Worm (Caenorhabditis elegans) whole organism, L3 larva: Measurements from ENCODE around the gene rpn-13.

Experiments used
- R02D3.7 ChIP-seq: fragments of 150-350 bp; optimal IDR thresholded peaks from 2 replicates; lab custom pipeline; 2014; ENCODE audit warnings: missing biosample characterization, missing genetic modification characterization
- ZK546.5 ChIP-seq: sonication (generic microtip); optimal IDR thresholded peaks from 2 replicates; lab custom pipeline; 2017; ENCODE audit warnings: missing biosample characterization, missing genetic modification characterization
- ama-1 ChIP-seq: fragments of 150-350 bp; optimal IDR thresholded peaks from 2 replicates; lab custom pipeline; 2018
- ceh-28 ChIP-seq: fragments of 150-350 bp; optimal IDR thresholded peaks from 2 replicates; lab custom pipeline; 2014; ENCODE audit warnings: missing biosample characterization, missing genetic modification reagents, missing genetic modification characterization
- ceh-82 ChIP-seq: fragments of 150-350 bp; optimal IDR thresholded peaks from 2 replicates; lab custom pipeline; 2014; ENCODE audit warnings: missing biosample characterization, missing genetic modification characterization
- ceh-9 ChIP-seq: sonication (generic microtip); optimal IDR thresholded peaks from 2 replicates; lab custom pipeline; 2018; ENCODE audit warnings: missing biosample characterization, missing genetic modification characterization
- daf-12 ChIP-seq: fragments of 150-350 bp; optimal IDR thresholded peaks from 2 replicates; lab custom pipeline; 2014; ENCODE audit warnings: missing biosample characterization, missing genetic modification reagents, missing genetic modification characterization
- egl-27 ChIP-seq: sonication (generic microtip); optimal IDR thresholded peaks from 4 replicates; lab custom pipeline; 2017; ENCODE audit warnings: missing biosample characterization, missing genetic modification reagents, missing genetic modification characterization
- egl-5 ChIP-seq: fragments of 150-350 bp; optimal IDR thresholded peaks from 2 replicates; lab custom pipeline; 2017; ENCODE audit warnings: missing biosample characterization, missing genetic modification reagents, missing genetic modification characterization, inconsistent platforms
- elt-1 ChIP-seq: fragments of 150-350 bp; optimal IDR thresholded peaks from 2 replicates; lab custom pipeline; 2014; ENCODE audit warnings: missing biosample characterization, missing genetic modification characterization
- elt-2 ChIP-seq: sonication (generic microtip); optimal IDR thresholded peaks from 2 replicates; lab custom pipeline; 2016; ENCODE audit warnings: missing genetic modification reagents, mild to moderate bottlenecking, missing genetic modification characterization, missing compliant biosample characterization
- elt-3 ChIP-seq, 3 experiments: fragments of 150-350 bp in 1 of 3; sonication (generic microtip) in 2 of 3; optimal IDR thresholded peaks; 2 replicates in 2 of 3; 4 replicates in 1 of 3; lab custom pipeline; 2014 to 2017; ENCODE audit warnings: missing biosample characterization in 3 of 3, missing genetic modification characterization in 3 of 3
- hmg-11 ChIP-seq: sonication (generic microtip); optimal IDR thresholded peaks from 2 replicates; lab custom pipeline; 2016; ENCODE audit warnings: missing genetic modification characterization, missing compliant biosample characterization
- lin-15B ChIP-seq: fragments of 150-350 bp; optimal IDR thresholded peaks from 2 replicates; lab custom pipeline; 2014; ENCODE audit warnings: missing biosample characterization, missing genetic modification characterization
- lin-39 ChIP-seq: fragments of 150-350 bp; optimal IDR thresholded peaks from 2 replicates; lab custom pipeline; 2018; ENCODE audit warnings: missing biosample characterization, missing genetic modification reagents, missing genetic modification characterization
- mdl-1 ChIP-seq: fragments of 150-350 bp; optimal IDR thresholded peaks from 2 replicates; lab custom pipeline; 2014; ENCODE audit warnings: missing biosample characterization, missing genetic modification characterization
- nfya-1 ChIP-seq: sonication (generic microtip); optimal IDR thresholded peaks from 2 replicates; lab custom pipeline; 2017; ENCODE audit warnings: missing genetic modification characterization, mild to moderate bottlenecking, missing compliant biosample characterization, antibody characterized with exemption, moderate library complexity; ENCODE audit not compliant: insufficient read depth
- nhr-11 ChIP-seq: fragments of 150-350 bp; optimal IDR thresholded peaks from 2 replicates; lab custom pipeline; 2014; ENCODE audit warnings: missing biosample characterization, missing genetic modification characterization
- nhr-12 ChIP-seq: fragments of 150-350 bp; optimal IDR thresholded peaks from 2 replicates; lab custom pipeline; 2014; ENCODE audit warnings: missing biosample characterization, missing genetic modification characterization
- nhr-23 ChIP-seq: fragments of 150-350 bp; optimal IDR thresholded peaks from 2 replicates; lab custom pipeline; 2014; ENCODE audit warnings: missing biosample characterization, missing genetic modification reagents, missing genetic modification characterization
- nhr-237 ChIP-seq: fragments of 150-350 bp; optimal IDR thresholded peaks from 2 replicates; lab custom pipeline; 2014; ENCODE audit warnings: missing biosample characterization, missing genetic modification characterization
- nhr-25 ChIP-seq: sonication (generic microtip); optimal IDR thresholded peaks from 2 replicates; lab custom pipeline; 2017; ENCODE audit warnings: missing biosample characterization, missing genetic modification characterization
- nhr-43 ChIP-seq: sonication (generic microtip); optimal IDR thresholded peaks from 2 replicates; lab custom pipeline; 2016; ENCODE audit warnings: mild to moderate bottlenecking, missing genetic modification characterization, missing compliant biosample characterization; ENCODE audit not compliant: poor library complexity, severe bottlenecking
- nhr-67 ChIP-seq: fragments of 150-350 bp; optimal IDR thresholded peaks from 2 replicates; lab custom pipeline; 2014; ENCODE audit warnings: missing biosample characterization, missing genetic modification characterization
- nhr-76 ChIP-seq: fragments of 150-350 bp; sonication (generic microtip); optimal IDR thresholded peaks from 5 replicates; lab custom pipeline; 2014; ENCODE audit warnings: missing biosample characterization, missing genetic modification characterization
- nhr-77 ChIP-seq: fragments of 150-350 bp; optimal IDR thresholded peaks from 2 replicates; lab custom pipeline; 2014; ENCODE audit warnings: missing biosample characterization, missing genetic modification characterization
- pha-4 ChIP-seq: fragments of 150-350 bp; optimal IDR thresholded peaks from 2 replicates; lab custom pipeline; 2014; ENCODE audit warnings: missing biosample characterization, missing genetic modification reagents, missing genetic modification characterization
- pqm-1 ChIP-seq: fragments of 150-350 bp; optimal IDR thresholded peaks from 2 replicates; lab custom pipeline; 2017; ENCODE audit warnings: missing biosample characterization, missing genetic modification characterization, inconsistent platforms
- skn-1 ChIP-seq: fragments of 150-350 bp; optimal IDR thresholded peaks from 2 replicates; lab custom pipeline; 2014; ENCODE audit warnings: missing biosample characterization, missing genetic modification characterization
- snpc-4 ChIP-seq: fragments of 150-350 bp; optimal IDR thresholded peaks from 2 replicates; lab custom pipeline; 2014; ENCODE audit warnings: missing biosample characterization, missing genetic modification characterization
- tbx-2 ChIP-seq: sonication (generic microtip); optimal IDR thresholded peaks from 2 replicates; lab custom pipeline; 2016; ENCODE audit warnings: mild to moderate bottlenecking, missing genetic modification characterization, missing compliant biosample characterization
- unc-62 ChIP-seq: fragments of 150-350 bp; sonication (generic microtip); optimal IDR thresholded peaks from 4 replicates; lab custom pipeline; 2014; ENCODE audit warnings: missing biosample characterization, missing genetic modification reagents, missing genetic modification characterization
- ztf-11 ChIP-seq: fragments of 150-350 bp; optimal IDR thresholded peaks from 2 replicates; lab custom pipeline; 2014; ENCODE audit warnings: missing biosample characterization, missing genetic modification characterization
- ztf-4 ChIP-seq: fragments of 150-350 bp; optimal IDR thresholded peaks from 2 replicates; lab custom pipeline; 2014; ENCODE audit warnings: missing biosample characterization, missing genetic modification characterization

Gene rpn-13

DNA sequence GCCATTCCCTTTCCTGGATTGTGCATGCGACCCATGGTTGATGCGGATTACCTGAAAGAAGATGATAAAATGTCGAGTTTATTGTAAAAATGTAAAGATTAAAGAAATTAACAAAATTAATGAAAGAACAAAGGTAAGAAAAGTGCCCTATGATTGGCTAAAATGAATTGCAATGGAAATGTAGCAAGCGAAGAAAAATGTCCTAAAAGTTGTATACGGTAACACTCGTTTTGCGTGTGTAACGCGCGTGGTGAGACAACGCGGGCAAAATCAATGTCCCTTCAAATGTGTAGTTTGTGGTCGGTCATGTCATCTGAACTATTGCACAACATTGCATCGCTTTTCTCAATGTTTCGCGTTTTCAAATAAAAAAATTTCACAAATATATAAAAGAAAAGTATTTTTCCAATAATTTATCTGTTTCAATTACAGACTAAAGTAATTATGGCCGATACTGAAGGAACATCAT, 33.3 kb upstream of the rpn-13 start, which contains the start of the genes rps-13 and nfx-1:
Gene rps-13 (minus strand): TSS at position 51 of the 469 bp plus-strand sequence.
Gene nfx-1 (plus strand): TSS at position 433 of the 469 bp plus-strand sequence.
- no peak for TF ChIP-seq nhr-77
- TF ChIP-seq nhr-25 (tag; lab: Kevin White, UChicago): peak; percentile 82
- TF ChIP-seq lin-15B: peak; percentile 83
- peak; percentile 84 for TF ChIP-seq lin-39 (tag; lab: Kevin White, UChicago)
- TF ChIP-seq nfya-1 (tag; lab: Kevin White, UChicago): peak; percentile 97
- no peak for TF ChIP-seq nhr-76
- TF ChIP-seq ceh-82: no peak
- peak; percentile 92 for TF ChIP-seq nhr-23
- TF ChIP-seq ceh-28 (tag; lab: Kevin White, UChicago): peak; percentile 50
- TF ChIP-seq pqm-1 (tag; lab: Kevin White, UChicago): peak; percentile 34
- TF ChIP-seq mdl-1: no peak
- no peak for TF ChIP-seq egl-27
- TF ChIP-seq pha-4 (tag; lab: Kevin White, UChicago): peak; percentile 94
- TF ChIP-seq hmg-11: peak; percentile 52
- TF ChIP-seq ama-1: no peak
- TF ChIP-seq ceh-9 (tag; lab: Kevin White, UChicago): no peak
- peak; percentile 73 for TF ChIP-seq skn-1 (tag; lab: Kevin White, UChicago)
- peak; percentile 40 for TF ChIP-seq nhr-11 (tag; lab: Kevin White, UChicago)
- TF ChIP-seq daf-12 (tag; lab: Kevin White, UChicago): no peak
- peak; percentile 58 for TF ChIP-seq egl-5
- peak; percentile 43 for TF ChIP-seq R02D3.7 (tag; lab: Kevin White, UChicago)
- TF ChIP-seq elt-1: no peak
- no peak for TF ChIP-seq nhr-12 (tag; lab: Kevin White, UChicago)
- TF ChIP-seq nhr-43 (tag; lab: Kevin White, UChicago): peak; percentile 78
- no peak for TF ChIP-seq nhr-237 (tag; lab: Kevin White, UChicago)
- TF ChIP-seq elt-2 (tag; lab: Kevin White, UChicago): peak; percentile 51

DNA sequence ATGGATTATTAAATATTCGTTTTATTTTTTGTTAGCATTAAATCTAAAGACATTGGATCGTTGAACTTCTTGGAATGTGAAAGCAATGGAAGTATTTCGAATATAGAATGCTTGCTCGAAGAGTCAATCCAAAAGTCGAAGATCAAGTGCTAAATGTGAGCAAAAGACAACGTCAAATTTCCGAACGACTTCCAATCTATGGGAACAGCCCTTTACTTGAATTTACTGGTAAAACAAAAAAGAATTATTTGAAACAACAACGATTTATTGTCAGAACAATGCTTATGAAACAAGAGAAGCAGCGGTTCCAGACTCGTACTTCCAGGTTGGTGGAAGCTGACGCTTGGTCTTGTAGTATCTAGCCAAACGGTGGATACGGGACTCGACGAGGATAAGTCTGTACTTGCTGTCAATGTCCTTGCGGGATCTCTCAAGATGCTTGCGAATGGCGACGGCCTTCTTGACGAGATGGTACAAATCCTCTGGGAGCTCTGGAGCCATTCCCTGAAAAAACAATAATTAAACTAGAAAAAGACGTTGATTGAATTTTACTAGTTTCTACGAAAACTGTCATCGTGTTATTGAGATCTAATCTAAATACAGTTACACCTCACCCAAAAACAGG, 32.2 kb upstream of the rpn-13 start:
- TF ChIP-seq elt-2 (tag; lab: Kevin White, UChicago) (peak; percentile 8), tbx-2 (tag; lab: Kevin White, UChicago) (no peak)

- TF ChIP-seq nfya-1 (tag; lab: Kevin White, UChicago) (no peak), elt-2 (tag; lab: Kevin White, UChicago) (no peak), pha-4 (tag; lab: Kevin White, UChicago) (no peak), R02D3.7 (tag; lab: Kevin White, UChicago) (no peak)
- TF ChIP-seq, all 47 proteins: peak for 0
Observed at ce11 chrIII:6368524-6368923, 26.8 kb upstream of the rpn-13 start.

- TF ChIP-seq egl-5: no peak
- no peak for TF ChIP-seq R02D3.7 (tag; lab: Kevin White, UChicago)
- TF ChIP-seq nhr-237 (tag; lab: Kevin White, UChicago): no peak
- peak; percentile 14 for TF ChIP-seq snpc-4 (tag; lab: Kevin White, UChicago)
- TF ChIP-seq hmg-11: no peak
- TF ChIP-seq pha-4 (tag; lab: Kevin White, UChicago): peak; percentile 30
- TF ChIP-seq tbx-2 (tag; lab: Kevin White, UChicago): no peak
- no peak for TF ChIP-seq ztf-4 (tag; lab: Kevin White, UChicago)
- TF ChIP-seq lin-39 (tag; lab: Kevin White, UChicago): peak; percentile 10
- no peak for TF ChIP-seq ceh-9 (tag; lab: Kevin White, UChicago)
- TF ChIP-seq nfya-1 (tag; lab: Kevin White, UChicago): peak; percentile 4
- TF ChIP-seq nhr-67 (tag; lab: Kevin White, UChicago): no peak
- TF ChIP-seq nhr-11 (tag; lab: Kevin White, UChicago): no peak
- no peak for TF ChIP-seq elt-3 (tag; optimal IDR thresholded peaks at IDR 0.05; lab: Kevin White, UChicago)
- no peak for TF ChIP-seq ztf-11 (tag; lab: Kevin White, UChicago)
- TF ChIP-seq, all 47 proteins: peak for 4
Observed at ce11 chrIII:6367712-6368111, 26.0 kb upstream of the rpn-13 start, which contains the start of the genes C56G2.15 and thoc-2. C56G2.15 (minus strand) TSS chrIII:6367899. thoc-2 (plus strand) TSS chrIII:6368042.

ce11 chrIII:6364395-6364794, 22.7 kb upstream of the rpn-13 start:
- TF ChIP-seq lin-39 (tag; lab: Kevin White, UChicago): peak; percentile 88
- TF ChIP-seq ZK546.5 (tag; lab: Kevin White, UChicago): no peak
- TF ChIP-seq lin-15B: peak; percentile 5
- no peak for TF ChIP-seq elt-3 (tag; optimal IDR thresholded peaks at IDR 0.05; lab: Kevin White, UChicago)
- peak; percentile 72 for TF ChIP-seq elt-1
- peak; percentile 32 for TF ChIP-seq nhr-23
- peak; percentile 76 for TF ChIP-seq unc-62 (GFP tag; lab: Kevin White, UChicago)
- peak; percentile 19 for TF ChIP-seq nfya-1 (tag; lab: Kevin White, UChicago)
- TF ChIP-seq nhr-25 (tag; lab: Kevin White, UChicago): peak; percentile 74
